Worm (Caenorhabditis elegans) whole organism, young adult: Measurements from ENCODE around the gene rpt-1.

Source experiments
- dox-1 ChIP-seq: fragments of 200-800 bp; sonication (Bioruptor generic); IDR thresholded peaks from 2 replicates; pipeline ENCODE4 v1.3.6; 2022; ENCODE audit warnings: missing genetic modification reagents, missing genetic modification characterization, missing compliant biosample characterization
- efl-1 ChIP-seq: fragments of 150-350 bp; optimal IDR thresholded peaks from 2 replicates; lab custom pipeline; 2014; ENCODE audit warnings: missing biosample characterization, missing genetic modification reagents, missing genetic modification characterization
- hlh-26 ChIP-seq: fragments of 200-800 bp; sonication (Bioruptor generic); conservative IDR thresholded peaks from 2 replicates; pipeline ENCODE4 v1.3.6; 2022; ENCODE audit warnings: missing genetic modification reagents, missing genetic modification characterization, missing compliant biosample characterization
- lin-26 ChIP-seq: fragments of 200-800 bp; sonication (Bioruptor generic); IDR thresholded peaks from 2 replicates; pipeline ENCODE4 v1.3.6; 2022; ENCODE audit warnings: missing genetic modification reagents, missing genetic modification characterization, missing compliant biosample characterization
- lin-40 ChIP-seq: sonication (generic microtip); optimal IDR thresholded peaks from 2 replicates; lab custom pipeline; 2016; ENCODE audit warnings: missing genetic modification characterization, mild to moderate bottlenecking, missing compliant biosample characterization, missing genotype, missing genetic modification reagents
- nfya-2 ChIP-seq: fragments of 200-800 bp; sonication (Bioruptor generic); IDR thresholded peaks from 2 replicates; pipeline ENCODE4 v1.3.6; 2022; ENCODE audit warnings: missing genetic modification reagents, missing genetic modification characterization, missing compliant biosample characterization
- tbx-9 ChIP-seq: sonication (generic microtip); optimal IDR thresholded peaks from 2 replicates; lab custom pipeline; 2016; ENCODE audit warnings: borderline replicate concordance, missing genetic modification characterization, inconsistent platforms, missing compliant biosample characterization

- TF ChIP-seq tbx-9 (tag; lab: Kevin White, UChicago) = no peak
- peak; percentile 87 for TF ChIP-seq lin-40 (tag; lab: Kevin White, UChicago)
- no peak for TF ChIP-seq nfya-2
- peak; percentile 92 for TF ChIP-seq lin-26 (GFP tag; lab: Robert Waterston, UW)
- TF ChIP-seq efl-1 = no peak
- TF ChIP-seq hlh-26 (GFP tag; lab: Robert Waterston, UW) = no peak
- TF ChIP-seq dox-1 = peak; percentile 82
Observed at ce11 chrV:12001747-12002456, 19.7 kb upstream of the rpt-1 start, which contains the start of gene gcy-33.
